Fruit fly (Drosophila melanogaster) whole organism, prepupa: ENCODE data around the gene Pdk1.

Source experiments
- Blimp-1 ChIP-seq: fragments of 200-800 bp; sonication (Bioruptor generic); optimal IDR thresholded peaks from 3 replicates; lab custom pipeline; 2017; ENCODE audit warnings: missing biosample characterization, missing genetic modification characterization, mild to moderate bottlenecking, moderate library complexity, missing genetic modification reagents
- CG11294 ChIP-seq: fragments of 200-800 bp; sonication (Bioruptor generic); IDR thresholded peaks from 2 replicates; pipeline ENCODE4 v1.3.6; 2022; ENCODE audit warnings: missing biosample characterization, missing genetic modification characterization
- CG11762 ChIP-seq: fragments of 200-800 bp; sonication (Bioruptor generic); optimal IDR thresholded peaks from 3 replicates; lab custom pipeline; 2016; ENCODE audit warnings: missing biosample characterization, missing genetic modification characterization; ENCODE audit not compliant: insufficient read depth
- CG11902 ChIP-seq: fragments of 200-800 bp; sonication (Bioruptor generic); optimal IDR thresholded peaks from 3 replicates; lab custom pipeline; 2016; ENCODE audit warnings: missing biosample characterization, missing genetic modification characterization
- CG15336 ChIP-seq: fragments of 200-800 bp; sonication (Bioruptor generic); IDR thresholded peaks from 2 replicates; pipeline ENCODE4 v1.3.6; 2022; ENCODE audit warnings: missing biosample characterization, missing genetic modification characterization
- CG1621 ChIP-seq: fragments of 200-800 bp; sonication (Bioruptor generic); optimal IDR thresholded peaks from 3 replicates; lab custom pipeline; 2018; ENCODE audit warnings: missing biosample characterization, mild to moderate bottlenecking, missing genetic modification characterization
- CG16779 ChIP-seq: fragments of 200-800 bp; sonication (Bioruptor generic); optimal IDR thresholded peaks from 3 replicates; lab custom pipeline; 2017; ENCODE audit warnings: missing biosample characterization, mild to moderate bottlenecking, missing genetic modification characterization
- CG3032 ChIP-seq: fragments of 200-800 bp; optimal IDR thresholded peaks from 2 replicates; lab custom pipeline; 2019; ENCODE audit warnings: missing biosample characterization, mild to moderate bottlenecking, missing genetic modification characterization, moderate library complexity
- CG31627 ChIP-seq: fragments of 200-800 bp; sonication (Bioruptor generic); optimal IDR thresholded peaks from 3 replicates; lab custom pipeline; 2016; ENCODE audit warnings: missing biosample characterization, missing genetic modification characterization
- CG32006 ChIP-seq: fragments of 200-800 bp; sonication (Bioruptor generic); optimal IDR thresholded peaks from 3 replicates; lab custom pipeline; 2017; ENCODE audit warnings: missing biosample characterization, mild to moderate bottlenecking, missing genetic modification characterization
- CG34406 ChIP-seq: fragments of 200-800 bp; sonication (Bioruptor generic); optimal IDR thresholded peaks from 3 replicates; lab custom pipeline; 2016; ENCODE audit warnings: missing biosample characterization, missing genetic modification characterization
- CG4318 ChIP-seq: fragments of 200-800 bp; sonication (Bioruptor generic); optimal IDR thresholded peaks from 3 replicates; lab custom pipeline; 2017; ENCODE audit warnings: missing biosample characterization, mild to moderate bottlenecking, missing genetic modification characterization
- CG6163 ChIP-seq: fragments of 200-800 bp; sonication (Bioruptor generic); IDR thresholded peaks from 3 replicates; pipeline ENCODE4 v1.3.6; 2022; ENCODE audit warnings: missing biosample characterization, missing genetic modification characterization
- CG6276 ChIP-seq: fragments of 200-800 bp; sonication (Bioruptor generic); optimal IDR thresholded peaks from 2 replicates; lab custom pipeline; 2017; ENCODE audit warnings: missing biosample characterization, mild to moderate bottlenecking, missing genetic modification characterization
- CG6808 ChIP-seq: fragments of 200-800 bp; sonication (Bioruptor generic); optimal IDR thresholded peaks from 3 replicates; lab custom pipeline; 2017; ENCODE audit warnings: missing biosample characterization, missing genetic modification characterization, mild to moderate bottlenecking, moderate library complexity, missing genetic modification reagents
- CG6854 ChIP-seq: fragments of 200-800 bp; sonication (Bioruptor generic); optimal IDR thresholded peaks from 2 replicates; lab custom pipeline; 2017; ENCODE audit warnings: missing biosample characterization, mild to moderate bottlenecking, missing genetic modification characterization
- CG8319 ChIP-seq: fragments of 200-800 bp; sonication (Bioruptor generic); optimal IDR thresholded peaks from 3 replicates; lab custom pipeline; 2016; ENCODE audit warnings: missing biosample characterization, missing genetic modification characterization
- CG8632 ChIP-seq: fragments of 200-800 bp; sonication (Bioruptor generic); optimal IDR thresholded peaks from 3 replicates; lab custom pipeline; 2016; ENCODE audit warnings: missing biosample characterization, missing genetic modification characterization
- CG9139 ChIP-seq: fragments of 200-800 bp; sonication (Bioruptor generic); optimal IDR thresholded peaks from 3 replicates; lab custom pipeline; 2017; ENCODE audit warnings: missing biosample characterization, mild to moderate bottlenecking, missing genetic modification characterization
- Eip78C ChIP-seq: fragments of 200-800 bp; sonication (Bioruptor generic); peaks from one replicate; lab custom pipeline; 2016; ENCODE audit warnings: missing biosample characterization, missing genetic modification characterization
- Eip93F ChIP-seq: fragments of 200-800 bp; sonication (Bioruptor generic); optimal IDR thresholded peaks from 2 replicates; lab custom pipeline; 2016; ENCODE audit warnings: missing biosample characterization, mild to moderate bottlenecking, missing genetic modification characterization
- Ets21C ChIP-seq: fragments of 200-800 bp; sonication (Bioruptor generic); optimal IDR thresholded peaks from 3 replicates; lab custom pipeline; 2016; ENCODE audit warnings: missing biosample characterization, missing genetic modification characterization
- Hr38 ChIP-seq: sonication (Bioruptor generic); optimal IDR thresholded peaks from 2 replicates; lab custom pipeline; 2016; ENCODE audit warnings: missing biosample characterization, missing genetic modification characterization
- Hr39 ChIP-seq: fragments of 200-800 bp; sonication (Bioruptor generic); optimal IDR thresholded peaks from 2 replicates; lab custom pipeline; 2016; ENCODE audit warnings: missing biosample characterization, missing genetic modification characterization
- Hr4 ChIP-seq: fragments of 200-800 bp; sonication (Bioruptor generic); optimal IDR thresholded peaks from 3 replicates; lab custom pipeline; 2016; ENCODE audit warnings: missing biosample characterization, missing genetic modification characterization
- Lpt ChIP-seq: fragments of 200-800 bp; sonication (Bioruptor generic); optimal IDR thresholded peaks from 3 replicates; lab custom pipeline; 2016; ENCODE audit warnings: missing biosample characterization, missing genetic modification characterization
- Met ChIP-seq: fragments of 200-800 bp; sonication (Bioruptor generic); optimal IDR thresholded peaks from 3 replicates; lab custom pipeline; 2016; ENCODE audit warnings: missing biosample characterization, missing genetic modification characterization
- OdsH ChIP-seq: fragments of 200-800 bp; sonication (Bioruptor generic); optimal IDR thresholded peaks from 3 replicates; lab custom pipeline; 2016; ENCODE audit warnings: missing biosample characterization, missing genetic modification characterization
- Smox ChIP-seq: fragments of 200-800 bp; sonication (Bioruptor generic); optimal IDR thresholded peaks from 3 replicates; lab custom pipeline; 2016; ENCODE audit warnings: missing biosample characterization, missing genetic modification characterization
- Sox102F ChIP-seq: fragments of 200-800 bp; sonication (Bioruptor generic); optimal IDR thresholded peaks from 2 replicates; lab custom pipeline; 2016; ENCODE audit warnings: missing biosample characterization, mild to moderate bottlenecking, missing genetic modification characterization
- Sox14 ChIP-seq: fragments of 200-800 bp; sonication (Bioruptor generic); optimal IDR thresholded peaks from 3 replicates; lab custom pipeline; 2016; ENCODE audit warnings: missing biosample characterization, missing genetic modification characterization
- achi ChIP-seq: fragments of 200-800 bp; sonication (Bioruptor generic); optimal IDR thresholded peaks from 3 replicates; lab custom pipeline; 2016; ENCODE audit warnings: missing biosample characterization, missing genetic modification characterization
- acj6 ChIP-seq: fragments of 200-800 bp; sonication (Bioruptor generic); optimal IDR thresholded peaks from 3 replicates; lab custom pipeline; 2016; ENCODE audit warnings: missing biosample characterization, missing genetic modification characterization
- dac ChIP-seq: fragments of 200-800 bp; sonication (Bioruptor generic); optimal IDR thresholded peaks from 2 replicates; lab custom pipeline; 2017; ENCODE audit warnings: missing biosample characterization, mild to moderate bottlenecking, missing genetic modification characterization
- dsx ChIP-seq: fragments of 200-800 bp; optimal IDR thresholded peaks from 3 replicates; lab custom pipeline; 2019; ENCODE audit warnings: missing biosample characterization, mild to moderate bottlenecking, missing genetic modification characterization, moderate library complexity; ENCODE audit not compliant: poor library complexity, severe bottlenecking
- esn ChIP-seq: fragments of 200-800 bp; sonication (Bioruptor generic); optimal IDR thresholded peaks from 2 replicates; lab custom pipeline; 2016; ENCODE audit warnings: missing biosample characterization, mild to moderate bottlenecking, missing genetic modification characterization, moderate library complexity
- fd59A ChIP-seq: fragments of 200-800 bp; sonication (Bioruptor generic); optimal IDR thresholded peaks from 2 replicates; lab custom pipeline; 2017; ENCODE audit warnings: missing biosample characterization, mild to moderate bottlenecking, missing genetic modification characterization, missing genetic modification reagents
- fd85E ChIP-seq: fragments of 200-800 bp; sonication (Bioruptor generic); optimal IDR thresholded peaks from 3 replicates; lab custom pipeline; 2016; ENCODE audit warnings: missing biosample characterization, missing genetic modification characterization
- net ChIP-seq: fragments of 200-800 bp; sonication (Bioruptor generic); optimal IDR thresholded peaks from 3 replicates; lab custom pipeline; 2016; ENCODE audit warnings: missing biosample characterization, missing genetic modification characterization
- pdm3 ChIP-seq: fragments of 200-800 bp; sonication (Bioruptor generic); optimal IDR thresholded peaks from 3 replicates; lab custom pipeline; 2016; ENCODE audit warnings: missing biosample characterization, missing genetic modification characterization
- salr ChIP-seq, 2 experiments: fragments of 200-800 bp; sonication (Bioruptor generic); optimal IDR thresholded peaks; 3 replicates each; lab custom pipeline; 2016 to 2018; ENCODE audit warnings: missing biosample characterization in 2 of 2, missing genetic modification characterization in 2 of 2, mild to moderate bottlenecking in 1 of 2
- spab ChIP-seq: fragments of 200-800 bp; sonication (Bioruptor generic); optimal IDR thresholded peaks from 2 replicates; lab custom pipeline; 2017; ENCODE audit warnings: missing biosample characterization, mild to moderate bottlenecking, missing genetic modification characterization, missing genetic modification reagents
- ss ChIP-seq, 2 experiments: fragments of 200-800 bp; sonication (Bioruptor generic); optimal IDR thresholded peaks; 2 replicates in 1 of 2; 3 replicates in 1 of 2; lab custom pipeline; 2017 to 2018; ENCODE audit warnings: mild to moderate bottlenecking in 2 of 2, missing biosample characterization in 2 of 2, missing genetic modification characterization in 2 of 2, moderate library complexity in 1 of 2
- topi ChIP-seq: fragments of 200-800 bp; sonication (Bioruptor generic); optimal IDR thresholded peaks from 3 replicates; lab custom pipeline; 2016; ENCODE audit warnings: missing biosample characterization, missing genetic modification characterization

The Pdk1 gene

dm6 chr3L:152489-152888 is 23.2 kb downstream of the Pdk1 start, which contains the start of the genes Dic61B and p130CAS:
Dic61B (minus strand) TSS chr3L:152589.
p130CAS (plus strand) TSS chr3L:152884.
- TF ChIP-seq Blimp-1 (GFP tag; lab: Kevin White, UChicago) (no peak), CG16779 (tag; lab: Kevin White, UChicago) (no peak)

- no peak for TF ChIP-seq Hr38 (GFP tag; lab: Kevin White, UChicago)
- no peak for TF ChIP-seq CG34406 (GFP tag; lab: Kevin White, UChicago)
- no peak for TF ChIP-seq CG6163 (GFP tag; lab: Robert Waterston, UW)
- no peak for TF ChIP-seq CG11294 (GFP tag; lab: Robert Waterston, UW)
- no peak for TF ChIP-seq CG1621 (tag; lab: Kevin White, UChicago)
- no peak for TF ChIP-seq CG11762 (GFP tag; lab: Kevin White, UChicago)
- TF ChIP-seq CG9139 (GFP tag; lab: Kevin White, UChicago) = no peak
- no peak for TF ChIP-seq CG11902 (GFP tag; lab: Kevin White, UChicago)
- TF ChIP-seq topi (GFP tag; lab: Kevin White, UChicago) = no peak
- no peak for TF ChIP-seq Hr39 (GFP tag; lab: Kevin White, UChicago)
- TF ChIP-seq, all 60 proteins: peak for 0
Observed at dm6 chr3L:153670-154069, 24.4 kb downstream of the Pdk1 start.

DNA sequence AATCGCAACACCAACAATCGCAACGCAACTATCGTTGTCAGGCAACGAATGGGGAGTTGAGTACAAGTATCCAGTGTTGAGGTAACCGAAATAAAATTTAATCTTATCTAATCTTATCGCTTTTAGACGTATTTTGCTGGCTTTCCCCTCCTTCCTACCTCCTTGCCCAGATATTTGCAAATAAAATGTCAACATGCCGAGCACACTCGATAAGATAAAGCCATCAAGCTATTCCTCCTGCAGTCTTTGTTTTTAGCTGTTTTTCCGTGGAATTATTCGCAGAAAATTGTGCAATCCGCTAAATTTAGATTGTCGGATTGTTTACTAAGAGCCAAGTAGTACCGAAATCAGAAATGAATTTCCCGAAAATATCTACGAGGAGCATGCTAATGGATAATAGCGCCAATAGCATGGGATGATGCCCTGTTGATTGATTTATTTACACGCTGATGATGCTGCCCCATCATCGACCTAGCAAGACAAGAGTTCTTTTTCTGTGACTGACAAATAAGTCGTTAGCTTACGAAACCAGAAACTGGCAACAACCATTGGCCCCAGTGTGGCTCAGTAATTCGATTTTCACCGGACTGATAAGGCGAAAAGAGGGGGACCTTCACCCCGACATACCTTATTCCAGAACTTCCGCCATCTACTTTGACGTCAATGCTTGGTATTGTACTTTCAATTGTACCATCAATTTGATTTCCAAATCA is 27.5 kb downstream of the Pdk1 start:
- TF ChIP-seq CG6808 = peak; percentile 25
- peak; percentile 42; the same call in 1 of the 3 replicates for TF ChIP-seq CG6163 (GFP tag; lab: Robert Waterston, UW)
- no peak for TF ChIP-seq CG1621 (tag; lab: Kevin White, UChicago)
- TF ChIP-seq CG8632 = no peak
- TF ChIP-seq Hr38 (GFP tag; lab: Kevin White, UChicago) = no peak
- no peak for TF ChIP-seq CG11902 (GFP tag; lab: Kevin White, UChicago)
- TF ChIP-seq dac (GFP tag; lab: Kevin White, UChicago) = no peak
- TF ChIP-seq Smox (GFP tag; lab: Kevin White, UChicago) = no peak
- TF ChIP-seq CG4318 = no peak
- TF ChIP-seq CG15336 = no peak
- peak; percentile 21 for TF ChIP-seq CG6854 (GFP tag; lab: Kevin White, UChicago)
- no peak for TF ChIP-seq spab (GFP tag; lab: Kevin White, UChicago)
- TF ChIP-seq topi (GFP tag; lab: Kevin White, UChicago) = no peak
- no peak for TF ChIP-seq fd59A
- TF ChIP-seq Blimp-1 (GFP tag; lab: Kevin White, UChicago) = no peak
- TF ChIP-seq fd85E (GFP tag; lab: Kevin White, UChicago) = no peak
- no peak for TF ChIP-seq Lpt (GFP tag; lab: Kevin White, UChicago)
- TF ChIP-seq dsx (GFP tag; lab: Kevin White, UChicago) = no peak
- no peak for TF ChIP-seq CG3032 (tag; lab: Kevin White, UChicago)
- no peak for TF ChIP-seq CG32006 (GFP tag; lab: Kevin White, UChicago)
- no peak for TF ChIP-seq achi (GFP tag; lab: Kevin White, UChicago)
- TF ChIP-seq Hr39 (GFP tag; lab: Kevin White, UChicago) = no peak
- no peak for TF ChIP-seq CG11762 (GFP tag; lab: Kevin White, UChicago)
- TF ChIP-seq CG34406 (GFP tag; lab: Kevin White, UChicago) = no peak
- TF ChIP-seq CG8319 (GFP tag; lab: Kevin White, UChicago) = no peak
- no peak for TF ChIP-seq salr (GFP tag; optimal IDR thresholded peaks at IDR 0.05; lab: Kevin White, UChicago)
- TF ChIP-seq net (GFP tag; lab: Kevin White, UChicago) = no peak
- TF ChIP-seq Met (GFP tag; lab: Kevin White, UChicago) = no peak
- no peak for TF ChIP-seq CG11294 (GFP tag; lab: Robert Waterston, UW)
- no peak for TF ChIP-seq Sox102F
- TF ChIP-seq CG31627 (GFP tag; lab: Kevin White, UChicago) = no peak
- TF ChIP-seq esn (GFP tag; lab: Kevin White, UChicago) = peak; percentile 30
- TF ChIP-seq Hr4 = no peak
- no peak for TF ChIP-seq pdm3
- TF ChIP-seq Ets21C (GFP tag; lab: Kevin White, UChicago) = no peak
- TF ChIP-seq OdsH (GFP tag; lab: Kevin White, UChicago) = no peak
- TF ChIP-seq ss (GFP tag; optimal IDR thresholded peaks at IDR 0.05; lab: Kevin White, UChicago) = peak in 1 of 2 experiments; percentile 10
- no peak for TF ChIP-seq CG6276 (GFP tag; lab: Kevin White, UChicago)
- TF ChIP-seq acj6 (GFP tag; lab: Kevin White, UChicago) = no peak
- TF ChIP-seq Sox14 (GFP tag; lab: Kevin White, UChicago) = peak; percentile 53
- TF ChIP-seq Eip93F (GFP tag; lab: Kevin White, UChicago) = peak; percentile 69
- TF ChIP-seq Eip78C (GFP tag; lab: Kevin White, UChicago) = peak; percentile 63
